Fruit fly (Drosophila melanogaster) whole organism, embryonic: Measurements from ENCODE around the gene stas.

ENCODE experiments used
- BEAF-32 ChIP-seq: fragments of 200-800 bp; sonication (Bioruptor generic); optimal IDR thresholded peaks from 3 replicates; lab custom pipeline; 2017; ENCODE audit warnings: missing biosample characterization, missing genetic modification characterization, mild to moderate bottlenecking, moderate library complexity, missing genetic modification reagents
- CG1024 ChIP-seq: fragments of 200-800 bp; sonication (Bioruptor generic); IDR thresholded peaks from 2 replicates; pipeline ENCODE4 v1.3.6; 2022; ENCODE audit warnings: missing biosample characterization, missing genetic modification characterization
- CG14710 ChIP-seq: fragments of 200-800 bp; sonication (Bioruptor generic); optimal IDR thresholded peaks from 3 replicates; lab custom pipeline; 2019; ENCODE audit warnings: missing biosample characterization, mild to moderate bottlenecking, missing genetic modification characterization, moderate library complexity
- CG15514 ChIP-seq: fragments of 200-800 bp; sonication (Bioruptor generic); optimal IDR thresholded peaks from 3 replicates; lab custom pipeline; 2017; ENCODE audit warnings: missing biosample characterization, missing genetic modification characterization, mild to moderate bottlenecking, moderate library complexity, missing genetic modification reagents
- CG17385 ChIP-seq: fragments of 200-800 bp; sonication (Bioruptor generic); optimal IDR thresholded peaks from 3 replicates; lab custom pipeline; 2018; ENCODE audit warnings: missing biosample characterization, mild to moderate bottlenecking, missing genetic modification characterization
- CG2116 ChIP-seq: fragments of 200-800 bp; sonication (Bioruptor generic); optimal IDR thresholded peaks from 3 replicates; lab custom pipeline; 2018; ENCODE audit warnings: missing biosample characterization, mild to moderate bottlenecking, missing genetic modification characterization
- CG30020 ChIP-seq: fragments of 200-800 bp; optimal IDR thresholded peaks from 2 replicates; lab custom pipeline; 2019; ENCODE audit warnings: missing biosample characterization, mild to moderate bottlenecking, missing genetic modification characterization, moderate library complexity
- CG34422 ChIP-seq: fragments of 200-800 bp; sonication (Bioruptor generic); IDR thresholded peaks from 3 replicates; pipeline ENCODE4 v1.3.6; 2022; ENCODE audit warnings: missing biosample characterization, missing genetic modification characterization
- CG4404 ChIP-seq: fragments of 200-800 bp; sonication (Bioruptor generic); IDR thresholded peaks from 2 replicates; pipeline ENCODE4 v1.3.6; 2022; ENCODE audit warnings: missing biosample characterization, missing genetic modification characterization
- CG4707 ChIP-seq: fragments of 200-800 bp; sonication (Bioruptor generic); optimal IDR thresholded peaks from 2 replicates; lab custom pipeline; 2018; ENCODE audit warnings: missing biosample characterization, mild to moderate bottlenecking, missing genetic modification characterization, moderate library complexity
- CG9215 ChIP-seq: fragments of 200-800 bp; sonication (Bioruptor generic); IDR thresholded peaks from 2 replicates; pipeline ENCODE4 v1.3.6; 2022; ENCODE audit warnings: missing biosample characterization, missing genetic modification characterization
- CG9437 ChIP-seq: fragments of 200-800 bp; sonication (Bioruptor generic); optimal IDR thresholded peaks from 2 replicates; lab custom pipeline; 2018; ENCODE audit warnings: missing biosample characterization, mild to moderate bottlenecking, missing genetic modification characterization
- D ChIP-seq, 2 experiments: fragments of 200-800 bp in 1 of 2; fragments of >200 bp in 1 of 2; sonication (Bioruptor generic) in 1 of 2; optimal IDR thresholded peaks; 2 replicates in 1 of 2; 3 replicates in 1 of 2; lab custom pipeline; 2017; ENCODE audit warnings: mild to moderate bottlenecking in 1 of 2, missing biosample characterization in 1 of 2, missing genetic modification characterization in 1 of 2, missing genetic modification reagents in 1 of 2
- Deaf1 ChIP-seq: fragments of 200-800 bp; optimal IDR thresholded peaks from 3 replicates; lab custom pipeline; 2019; ENCODE audit warnings: missing biosample characterization, mild to moderate bottlenecking, missing genetic modification characterization, moderate library complexity
- Dip2 ChIP-seq: fragments of 200-800 bp; sonication (Bioruptor generic); IDR thresholded peaks from 2 replicates; pipeline ENCODE4 v1.3.6; 2022; ENCODE audit warnings: missing biosample characterization, missing genetic modification characterization
- Dp ChIP-seq: fragments of 200-800 bp; sonication (Bioruptor generic); optimal IDR thresholded peaks from 2 replicates; lab custom pipeline; 2018; ENCODE audit warnings: missing biosample characterization, mild to moderate bottlenecking, missing genetic modification characterization, moderate library complexity
- E2f2 ChIP-seq: fragments of 200-800 bp; sonication (Bioruptor generic); IDR thresholded peaks from 2 replicates; pipeline ENCODE4 v1.3.6; 2022; ENCODE audit warnings: missing biosample characterization, missing genetic modification characterization
- GATAe ChIP-seq: fragments of 200-800 bp; sonication (Bioruptor generic); conservative IDR thresholded peaks from 2 replicates; pipeline ENCODE4 v1.3.6; 2022; ENCODE audit warnings: missing biosample characterization, missing genetic modification characterization
- HLHmδ ChIP-seq: fragments of 200-800 bp; sonication (Bioruptor generic); optimal IDR thresholded peaks from 2 replicates; lab custom pipeline; 2018; ENCODE audit warnings: missing biosample characterization, mild to moderate bottlenecking, missing genetic modification characterization, moderate library complexity
- Hr3 ChIP-seq: fragments of 200-800 bp; sonication (Bioruptor generic); optimal IDR thresholded peaks from 3 replicates; lab custom pipeline; 2016; ENCODE audit warnings: missing biosample characterization, missing genetic modification characterization
- MBD-R2 ChIP-seq: fragments of 200-800 bp; sonication (Bioruptor generic); IDR thresholded peaks from 2 replicates; pipeline ENCODE4 v1.3.6; 2022; ENCODE audit warnings: missing biosample characterization, missing genetic modification characterization
- MESR4 ChIP-seq: fragments of 200-800 bp; sonication (Bioruptor generic); optimal IDR thresholded peaks from 2 replicates; lab custom pipeline; 2018; ENCODE audit warnings: missing biosample characterization, mild to moderate bottlenecking, missing genetic modification characterization, moderate library complexity
- Ravus ChIP-seq: fragments of 200-800 bp; sonication (Bioruptor generic); IDR thresholded peaks from 2 replicates; pipeline ENCODE4 v1.3.6; 2022; ENCODE audit warnings: missing biosample characterization, missing genetic modification characterization
- Sox102F ChIP-seq: fragments of 200-800 bp; sonication (Bioruptor generic); optimal IDR thresholded peaks from 2 replicates; lab custom pipeline; 2018; ENCODE audit warnings: missing biosample characterization, mild to moderate bottlenecking, missing genetic modification characterization, moderate library complexity
- Vsx1 ChIP-seq: fragments of 200-800 bp; sonication (Bioruptor generic); optimal IDR thresholded peaks from 2 replicates; lab custom pipeline; 2017; ENCODE audit warnings: missing biosample characterization, mild to moderate bottlenecking, missing genetic modification characterization, missing genetic modification reagents
- YL-1 ChIP-seq: fragments of 200-800 bp; sonication (Bioruptor generic); optimal IDR thresholded peaks from 3 replicates; lab custom pipeline; 2017; ENCODE audit warnings: missing biosample characterization, mild to moderate bottlenecking, missing genetic modification characterization
- abd-A ChIP-seq: fragments of 200-800 bp; sonication (Bioruptor generic); optimal IDR thresholded peaks from 3 replicates; lab custom pipeline; 2019; ENCODE audit warnings: missing biosample characterization, mild to moderate bottlenecking, missing genetic modification characterization, moderate library complexity
- ash1 ChIP-seq: fragments of 200-800 bp; sonication (Bioruptor generic); optimal IDR thresholded peaks from 2 replicates; lab custom pipeline; 2018; ENCODE audit warnings: missing biosample characterization, mild to moderate bottlenecking, missing genetic modification characterization
- ci ChIP-seq: fragments of 200-800 bp; sonication (Bioruptor generic); IDR thresholded peaks from 3 replicates; pipeline ENCODE4 v1.3.6; 2022; ENCODE audit warnings: missing biosample characterization, missing genetic modification characterization
- dan ChIP-seq: fragments of 200-800 bp; sonication (Bioruptor generic); IDR thresholded peaks from 2 replicates; pipeline ENCODE4 v1.3.6; 2022; ENCODE audit warnings: missing biosample characterization, missing genetic modification characterization
- ewg ChIP-seq: fragments of 200-800 bp; sonication (Bioruptor generic); optimal IDR thresholded peaks from 3 replicates; lab custom pipeline; 2017; ENCODE audit warnings: mild to moderate bottlenecking, missing biosample characterization, missing genetic modification reagents, missing genetic modification characterization
- fd64A ChIP-seq: fragments of 200-800 bp; sonication (Bioruptor generic); optimal IDR thresholded peaks from 3 replicates; lab custom pipeline; 2018; ENCODE audit warnings: missing biosample characterization, mild to moderate bottlenecking, missing genetic modification characterization
- gfzf ChIP-seq: fragments of 200-800 bp; sonication (Bioruptor generic); optimal IDR thresholded peaks from 2 replicates; lab custom pipeline; 2016; ENCODE audit warnings: missing biosample characterization, mild to moderate bottlenecking, missing genetic modification characterization, moderate library complexity
- grau ChIP-seq: fragments of 200-800 bp; optimal IDR thresholded peaks from 3 replicates; lab custom pipeline; 2019; ENCODE audit warnings: missing biosample characterization, mild to moderate bottlenecking, missing genetic modification characterization, moderate library complexity
- kah ChIP-seq: fragments of 200-800 bp; sonication (Bioruptor generic); optimal IDR thresholded peaks from 2 replicates; lab custom pipeline; 2018; ENCODE audit warnings: missing biosample characterization, mild to moderate bottlenecking, missing genetic modification characterization
- ken ChIP-seq: fragments of 200-800 bp; sonication (Bioruptor generic); IDR thresholded peaks from 3 replicates; pipeline ENCODE4 v1.3.6; 2022; ENCODE audit warnings: missing biosample characterization, missing genetic modification characterization
- kni ChIP-seq: fragments of 200-800 bp; sonication (Bioruptor generic); optimal IDR thresholded peaks from 3 replicates; lab custom pipeline; 2017; ENCODE audit warnings: mild to moderate bottlenecking, missing biosample characterization, missing genetic modification reagents, missing genetic modification characterization
- row ChIP-seq: fragments of 200-800 bp; sonication (Bioruptor generic); IDR thresholded peaks from 3 replicates; pipeline ENCODE4 v1.3.6; 2022; ENCODE audit warnings: missing biosample characterization, missing genetic modification characterization
- sc ChIP-seq, 3 experiments: fragments of >200 bp in 2 of 3; fragments of 200-800 bp in 1 of 3; sonication (Bioruptor generic) in 1 of 3; optimal IDR thresholded peaks; 2 replicates in 2 of 3; 3 replicates in 1 of 3; lab custom pipeline; 2017; ENCODE audit warnings: mild to moderate bottlenecking in 1 of 3, missing biosample characterization in 1 of 3, missing genetic modification characterization in 1 of 3, missing genetic modification reagents in 1 of 3
- schlank ChIP-seq: fragments of 200-800 bp; sonication (Bioruptor generic); optimal IDR thresholded peaks from 2 replicates; lab custom pipeline; 2018; ENCODE audit warnings: missing biosample characterization, mild to moderate bottlenecking, missing genetic modification characterization
- sd ChIP-seq: fragments of 200-800 bp; sonication (Bioruptor generic); optimal IDR thresholded peaks from 3 replicates; lab custom pipeline; 2018; ENCODE audit warnings: missing biosample characterization, mild to moderate bottlenecking, missing genetic modification characterization, moderate library complexity
- slp2 ChIP-seq: fragments of 200-800 bp; sonication (Bioruptor generic); optimal IDR thresholded peaks from 2 replicates; lab custom pipeline; 2016; ENCODE audit warnings: missing biosample characterization, missing genetic modification characterization
- tll ChIP-seq, 2 experiments: fragments of 200-800 bp in 1 of 2; fragments of >200 bp in 1 of 2; sonication (Bioruptor generic) in 1 of 2; optimal IDR thresholded peaks; 2 replicates each; lab custom pipeline; 2017 to 2019; ENCODE audit warnings: missing biosample characterization in 2 of 2, missing genetic modification characterization in 2 of 2, mild to moderate bottlenecking in 1 of 2, moderate library complexity in 1 of 2
- tx ChIP-seq: fragments of 200-800 bp; sonication (Bioruptor generic); optimal IDR thresholded peaks from 2 replicates; lab custom pipeline; 2016; ENCODE audit warnings: missing biosample characterization, missing genetic modification characterization
- usp ChIP-seq: fragments of >200 bp; optimal IDR thresholded peaks from 2 replicates; lab custom pipeline; 2017; ENCODE audit warnings: missing biosample characterization, missing genetic modification characterization
- vfl ChIP-seq: fragments of 200-800 bp; sonication (Bioruptor generic); optimal IDR thresholded peaks from 2 replicates; lab custom pipeline; 2016; ENCODE audit warnings: missing biosample characterization, missing genetic modification characterization
- wek ChIP-seq: fragments of 200-800 bp; sonication (Bioruptor generic); optimal IDR thresholded peaks from 3 replicates; lab custom pipeline; 2018; ENCODE audit warnings: missing biosample characterization, mild to moderate bottlenecking, missing genetic modification characterization, moderate library complexity

The stas gene

dm6 chrX:17657050-17657696 lies 29.5 kb upstream of the stas start, which contains the start of gene beta-Spec (continued):
- peak; percentile 28 for TF ChIP-seq CG14710 (tag; lab: Kevin White, UChicago)
- TF ChIP-seq CG2116 (GFP tag; lab: Kevin White, UChicago) = no peak
- TF ChIP-seq CG15514 (GFP tag; lab: Kevin White, UChicago) = peak; percentile 96
- TF ChIP-seq fd64A (GFP tag; lab: Kevin White, UChicago) = no peak
- no peak for TF ChIP-seq tll (GFP tag; optimal IDR thresholded peaks at IDR 0.05; lab: Kevin White, UChicago)
- no peak for TF ChIP-seq slp2 (GFP tag; lab: Kevin White, UChicago)
- TF ChIP-seq gfzf (GFP tag; lab: Kevin White, UChicago) = peak; percentile 56
- TF ChIP-seq CG9215 = no peak
- TF ChIP-seq Dp (GFP tag; lab: Kevin White, UChicago) = no peak
- TF ChIP-seq row (GFP tag; lab: Robert Waterston, UW) = peak; percentile 71; the same call in 2 of the 3 replicates
- peak; percentile 21; the same call in 1 of the 2 replicates for TF ChIP-seq MBD-R2 (GFP tag; lab: Robert Waterston, UW)
- TF ChIP-seq ash1 = no peak
- 0 out of 2 replicates have a peak, but pooled peaks have one; percentile 18 for TF ChIP-seq E2f2
- TF ChIP-seq Dip2 (GFP tag; lab: Robert Waterston, UW) = no peak
- no peak for TF ChIP-seq usp (GFP tag; lab: Kevin White, UChicago)
- TF ChIP-seq YL-1 (GFP tag; lab: Kevin White, UChicago) = peak; percentile 80
- peak; percentile 12 for TF ChIP-seq grau (tag; lab: Kevin White, UChicago)
- TF ChIP-seq CG30020 (tag; lab: Kevin White, UChicago) = peak; percentile 45
- no peak for TF ChIP-seq sd (tag; lab: Kevin White, UChicago)
- TF ChIP-seq Hr3 (GFP tag; lab: Kevin White, UChicago) = no peak
- peak; percentile 2 for TF ChIP-seq BEAF-32 (GFP tag; lab: Kevin White, UChicago)
- peak; percentile 58 for TF ChIP-seq ewg

dm6 chrX:17656501-17656900 lies 28.8 kb upstream of the stas start, which contains the start of gene IntS2:
TSS of gene IntS2 (minus strand) at chrX:17656818.
- TF ChIP-seq CG9437 (GFP tag; lab: Kevin White, UChicago) = no peak
- TF ChIP-seq GATAe (GFP tag; lab: Robert Waterston, UW) = no peak
- TF ChIP-seq ci = 0 out of 3 replicates have a peak, but pooled peaks have one; percentile 11
- no peak for TF ChIP-seq abd-A (tag; lab: Kevin White, UChicago)
- TF ChIP-seq CG2116 (GFP tag; lab: Kevin White, UChicago) = no peak
- TF ChIP-seq tx = no peak
- TF ChIP-seq kah (GFP tag; lab: Kevin White, UChicago) = no peak
- TF ChIP-seq HLHmδ (GFP tag; lab: Kevin White, UChicago) = no peak
- TF ChIP-seq CG17385 (GFP tag; lab: Kevin White, UChicago) = no peak
- no peak for TF ChIP-seq Vsx1 (GFP tag; lab: Kevin White, UChicago)
- TF ChIP-seq vfl (GFP tag; lab: Kevin White, UChicago) = no peak
- TF ChIP-seq CG34422 (GFP tag; lab: Robert Waterston, UW) = peak; percentile 56; the same call in 1 of the 3 replicates
- TF ChIP-seq kni (GFP tag; lab: Kevin White, UChicago) = no peak
- no peak for TF ChIP-seq Ravus (GFP tag; lab: Robert Waterston, UW)
- no peak for TF ChIP-seq CG1024 (GFP tag; lab: Robert Waterston, UW)
- no peak for TF ChIP-seq Deaf1 (tag; lab: Kevin White, UChicago)
- TF ChIP-seq dan (GFP tag; lab: Robert Waterston, UW) = no peak
- no peak for TF ChIP-seq CG4707 (GFP tag; lab: Kevin White, UChicago)
- no peak for TF ChIP-seq sc (optimal IDR thresholded peaks at IDR 0.05; lab: Kevin White, UChicago)
- TF ChIP-seq sc (GFP tag; optimal IDR thresholded peaks at IDR 0.05; lab: Kevin White, UChicago) = no peak
- TF ChIP-seq D (optimal IDR thresholded peaks at IDR 0.05; lab: Kevin White, UChicago) = no peak
- no peak for TF ChIP-seq D (GFP tag; optimal IDR thresholded peaks at IDR 0.05; lab: Kevin White, UChicago)
- TF ChIP-seq schlank (tag; lab: Kevin White, UChicago) = no peak
- TF ChIP-seq Sox102F = no peak
- TF ChIP-seq wek (GFP tag; lab: Kevin White, UChicago) = no peak
- TF ChIP-seq CG4404 (GFP tag; lab: Robert Waterston, UW) = no peak
- no peak for TF ChIP-seq ken (GFP tag; lab: Robert Waterston, UW)
- no peak for TF ChIP-seq gfzf (GFP tag; lab: Kevin White, UChicago)
- TF ChIP-seq MESR4 (GFP tag; lab: Kevin White, UChicago) = peak; percentile 64
